Fruit fly (Drosophila melanogaster) whole organism, pupa: ENCODE results near the gene Lsp2.

Source experiments
- CG10348 ChIP-seq: fragments of 200-800 bp; sonication (Bioruptor generic); IDR thresholded peaks from 2 replicates; pipeline ENCODE4 v1.3.6; 2022; ENCODE audit warnings: missing biosample characterization, missing genetic modification characterization
- CG9948 ChIP-seq: fragments of 200-800 bp; sonication (Bioruptor generic); optimal IDR thresholded peaks from 2 replicates; lab custom pipeline; 2018; ENCODE audit warnings: missing biosample characterization, mild to moderate bottlenecking, missing genetic modification characterization, moderate library complexity
- EcR ChIP-seq: fragments of 200-800 bp; sonication (Bioruptor generic); optimal IDR thresholded peaks from 3 replicates; lab custom pipeline; 2019; ENCODE audit warnings: missing biosample characterization, missing genetic modification characterization, mild to moderate bottlenecking, moderate library complexity, missing genetic modification reagents
- Pif1A ChIP-seq: fragments of 200-800 bp; sonication (Bioruptor generic); optimal IDR thresholded peaks from 3 replicates; lab custom pipeline; 2016; ENCODE audit warnings: missing biosample characterization, missing genetic modification characterization
- Pif1B ChIP-seq: fragments of 200-800 bp; sonication (Bioruptor generic); optimal IDR thresholded peaks from 3 replicates; lab custom pipeline; 2016; ENCODE audit warnings: missing biosample characterization, missing genetic modification characterization
- fd96Ca ChIP-seq: fragments of 200-800 bp; sonication (Bioruptor generic); IDR thresholded peaks from 3 replicates; pipeline ENCODE4 v1.3.6; 2022; ENCODE audit warnings: missing biosample characterization, missing genetic modification characterization
- rn ChIP-seq: fragments of 200-800 bp; sonication (Bioruptor generic); IDR thresholded peaks from 2 replicates; pipeline ENCODE4 v1.3.6; 2022; ENCODE audit warnings: missing biosample characterization, missing genetic modification characterization

DNA sequence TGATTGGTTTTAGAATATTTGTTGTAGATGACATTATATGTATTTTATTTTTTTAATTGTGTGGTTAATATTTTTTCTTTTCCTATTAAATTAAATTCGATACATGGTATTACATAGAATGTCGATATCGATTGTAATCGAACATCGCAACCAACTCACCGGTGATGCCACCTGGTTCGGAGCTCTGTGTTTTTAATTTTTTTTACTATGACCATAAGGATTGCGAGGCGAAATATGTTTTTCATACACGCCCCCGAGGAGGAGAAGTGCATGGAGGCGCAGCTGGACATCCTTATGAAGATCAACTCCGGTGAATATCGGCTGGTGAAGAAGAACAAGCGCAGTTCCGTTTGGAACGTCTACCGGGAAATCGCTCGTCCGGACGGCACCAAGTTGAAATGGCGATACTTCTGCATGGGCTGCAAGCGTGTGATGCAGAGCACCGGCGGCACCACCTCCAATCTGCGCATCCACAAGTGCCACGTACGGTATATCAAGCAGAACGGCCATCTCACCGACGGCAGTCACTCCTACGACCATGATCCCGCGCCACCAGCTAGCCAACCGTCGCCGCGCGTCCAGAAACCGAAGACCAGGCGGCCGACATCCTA lies 9.2 kb upstream of the Lsp2 start, which contains the start of gene CG11560:
- TF ChIP-seq Pif1B: no peak
- no peak for TF ChIP-seq Pif1A (GFP tag; lab: Kevin White, UChicago)
- no peak for TF ChIP-seq CG9948
- no peak for TF ChIP-seq CG10348 (GFP tag; lab: Robert Waterston, UW)
- TF ChIP-seq rn: no peak
- TF ChIP-seq EcR: no peak
- no peak for TF ChIP-seq fd96Ca
